Worm (Caenorhabditis elegans) whole organism, mixed stage, embryonic: ENCODE measurements around the gene F46C5.6.

ENCODE experiments used
- blmp-1 ChIP-seq: fragments of 150-350 bp; optimal IDR thresholded peaks from 2 replicates; lab custom pipeline; 2014; ENCODE audit warnings: missing biosample characterization, missing genetic modification characterization
- ceh-83 ChIP-seq: fragments of 200-800 bp; sonication (Bioruptor generic); optimal IDR thresholded peaks from 2 replicates; lab custom pipeline; 2018; ENCODE audit warnings: mild to moderate bottlenecking, missing genetic modification characterization, missing compliant biosample characterization
- elt-1 ChIP-seq: sonication (generic microtip); optimal IDR thresholded peaks from 2 replicates; lab custom pipeline; 2017; ENCODE audit warnings: missing genetic modification characterization, mild to moderate bottlenecking, missing compliant biosample characterization, antibody characterized with exemption, moderate library complexity, borderline replicate concordance; ENCODE audit not compliant: insufficient read depth
- nhr-12 ChIP-seq: fragments of 150-350 bp; optimal IDR thresholded peaks from 2 replicates; lab custom pipeline; 2014; ENCODE audit warnings: missing biosample characterization, missing genetic modification characterization
- nhr-2 ChIP-seq: fragments of 150-350 bp; optimal IDR thresholded peaks from 2 replicates; lab custom pipeline; 2014; ENCODE audit warnings: missing biosample characterization, missing genetic modification characterization
- nhr-28 ChIP-seq: fragments of 150-350 bp; optimal IDR thresholded peaks from 2 replicates; lab custom pipeline; 2014; ENCODE audit warnings: missing biosample characterization, missing genetic modification characterization
- nhr-76 ChIP-seq: sonication (generic microtip); optimal IDR thresholded peaks from 2 replicates; lab custom pipeline; 2017; ENCODE audit warnings: missing biosample characterization, missing genetic modification characterization
- pha-4 ChIP-seq: fragments of 150-350 bp; optimal IDR thresholded peaks from 2 replicates; lab custom pipeline; 2018; ENCODE audit warnings: missing biosample characterization, missing genetic modification reagents, missing genetic modification characterization
- sem-2 ChIP-seq: fragments of 200-800 bp; sonication (Bioruptor generic); optimal IDR thresholded peaks from 2 replicates; lab custom pipeline; 2018; ENCODE audit warnings: mild to moderate bottlenecking, missing genetic modification characterization, missing compliant biosample characterization
- snpc-4 ChIP-seq: fragments of 150-350 bp; optimal IDR thresholded peaks from 2 replicates; lab custom pipeline; 2014; ENCODE audit warnings: missing biosample characterization, missing genetic modification characterization
- sptf-1 ChIP-seq: sonication (generic microtip); optimal IDR thresholded peaks from 2 replicates; lab custom pipeline; 2017; ENCODE audit warnings: mild to moderate bottlenecking, missing genetic modification characterization, moderate library complexity, missing compliant biosample characterization
- unc-39 ChIP-seq: fragments of 150-350 bp; optimal IDR thresholded peaks from 2 replicates; lab custom pipeline; 2014; ENCODE audit warnings: missing biosample characterization, missing genetic modification characterization
- unc-62 ChIP-seq: fragments of 150-350 bp; optimal IDR thresholded peaks from 2 replicates; lab custom pipeline; 2014; ENCODE audit warnings: missing biosample characterization, missing genetic modification reagents, missing genetic modification characterization
- ztf-11 ChIP-seq: fragments of 150-350 bp; optimal IDR thresholded peaks from 2 replicates; lab custom pipeline; 2014; ENCODE audit warnings: missing biosample characterization, missing genetic modification characterization

ce11 chrII:8878528-8878927, 34.2 kb upstream of the F46C5.6 start:
- no peak for TF ChIP-seq nhr-28 (tag; lab: Kevin White, UChicago)
- no peak for TF ChIP-seq sem-2 (GFP tag; lab: Kevin White, UChicago)
- no peak for TF ChIP-seq nhr-76
- no peak for TF ChIP-seq blmp-1 (tag; lab: Kevin White, UChicago)
- TF ChIP-seq ztf-11 (tag; lab: Kevin White, UChicago) = no peak
- no peak for TF ChIP-seq unc-39 (tag; lab: Kevin White, UChicago)
- no peak for TF ChIP-seq snpc-4
- TF ChIP-seq nhr-12 (tag; lab: Kevin White, UChicago) = no peak
- TF ChIP-seq pha-4 (tag; lab: Kevin White, UChicago) = no peak
- no peak for TF ChIP-seq elt-1
- no peak for TF ChIP-seq unc-62
- no peak for TF ChIP-seq ceh-83 (GFP tag; lab: Kevin White, UChicago)
- TF ChIP-seq sptf-1 (tag; lab: Kevin White, UChicago) = no peak
- no peak for TF ChIP-seq nhr-2 (tag; lab: Kevin White, UChicago)
